Worm (Caenorhabditis elegans): ENCODE results near the gene fbxa-166.

- TF ChIP-seq ztf-28 (GFP tag; IDR thresholded peaks at IDR 0.05) (no peak), B0261.1 (tag; optimal IDR thresholded peaks at IDR 0.05) (no peak), snpc-4 (GFP tag; optimal IDR thresholded peaks at IDR 0.05) (no peak), snpc-4 (tag; optimal IDR thresholded peaks at IDR 0.05) (no peak)
Measured at ce11 chrII:1595137-1595536, 23.7 kb downstream of the fbxa-166 start, which contains the start of gene clec-20.
